Worm (Caenorhabditis elegans) whole organism, L2 larva: ENCODE data around the gene pars-1.

Experiments used
- F13H6.1 ChIP-seq: sonication (generic microtip); optimal IDR thresholded peaks from 2 replicates; lab custom pipeline; 2016; ENCODE audit warnings: missing genetic modification characterization, missing compliant biosample characterization
- ZK546.5 ChIP-seq: sonication (generic microtip); optimal IDR thresholded peaks from 2 replicates; lab custom pipeline; 2017; ENCODE audit warnings: missing biosample characterization, missing genetic modification characterization
- aly-2 ChIP-seq: fragments of 150-350 bp; optimal IDR thresholded peaks from 2 replicates; lab custom pipeline; 2014; ENCODE audit warnings: missing biosample characterization, missing genetic modification characterization
- ama-1 ChIP-seq: fragments of 150-350 bp; optimal IDR thresholded peaks from 2 replicates; lab custom pipeline; 2018; ENCODE audit warnings: inconsistent platforms
- blmp-1 ChIP-seq: sonication (generic microtip); optimal IDR thresholded peaks from 2 replicates; lab custom pipeline; 2017; ENCODE audit warnings: missing genetic modification characterization, mild to moderate bottlenecking, missing compliant biosample characterization, antibody characterized with exemption, moderate library complexity; ENCODE audit not compliant: insufficient read depth
- lin-13 ChIP-seq: fragments of 150-350 bp; optimal IDR thresholded peaks from 2 replicates; lab custom pipeline; 2014; ENCODE audit warnings: missing biosample characterization, missing genetic modification reagents, missing genetic modification characterization
- lin-39 ChIP-seq: fragments of 150-350 bp; optimal IDR thresholded peaks from 2 replicates; lab custom pipeline; 2014; ENCODE audit warnings: missing biosample characterization, missing genetic modification reagents, missing genetic modification characterization
- mdl-1 ChIP-seq, 2 experiments: fragments of 150-350 bp in 1 of 2; sonication (generic microtip) in 1 of 2; optimal IDR thresholded peaks; 2 replicates each; lab custom pipeline; 2017; ENCODE audit warnings: missing biosample characterization in 2 of 2, missing genetic modification characterization in 2 of 2
- nhr-11 ChIP-seq: fragments of 150-350 bp; optimal IDR thresholded peaks from 2 replicates; lab custom pipeline; 2014; ENCODE audit warnings: missing biosample characterization, missing genetic modification characterization
- nhr-12 ChIP-seq: fragments of 150-350 bp; optimal IDR thresholded peaks from 2 replicates; lab custom pipeline; 2014; ENCODE audit warnings: missing biosample characterization, missing genetic modification characterization
- nhr-237 ChIP-seq: fragments of 150-350 bp; optimal IDR thresholded peaks from 2 replicates; lab custom pipeline; 2014; ENCODE audit warnings: missing biosample characterization, missing genetic modification characterization
- nhr-25 ChIP-seq: fragments of 150-350 bp; sonication (generic microtip); optimal IDR thresholded peaks from 3 replicates; lab custom pipeline; 2014; ENCODE audit warnings: missing biosample characterization, missing genetic modification characterization
- unc-39 ChIP-seq: fragments of 150-350 bp; optimal IDR thresholded peaks from 2 replicates; lab custom pipeline; 2014; ENCODE audit warnings: missing biosample characterization, missing genetic modification characterization
- unc-62 ChIP-seq: fragments of 150-350 bp; optimal IDR thresholded peaks from 2 replicates; lab custom pipeline; 2014; ENCODE audit warnings: missing biosample characterization, missing genetic modification reagents, missing genetic modification characterization

ce11 chrIII:7189581-7190128 is 49.2 kb upstream of the pars-1 start, which contains the start of gene rps-21:
- TF ChIP-seq mdl-1 (tag; optimal IDR thresholded peaks at IDR 0.05; lab: Kevin White, UChicago) (peak in 1 of 2 experiments; percentile 17), lin-39 (tag; lab: Kevin White, UChicago) (no peak), lin-13 (GFP tag; lab: Kevin White, UChicago) (peak; percentile 91), unc-39 (no peak), nhr-237 (tag; lab: Kevin White, UChicago) (no peak), aly-2 (tag; lab: Kevin White, UChicago) (no peak), ZK546.5 (peak; percentile 74), nhr-11 (tag; lab: Kevin White, UChicago) (no peak), blmp-1 (peak; percentile 43), nhr-12 (tag; lab: Kevin White, UChicago) (no peak), unc-62 (GFP tag; lab: Kevin White, UChicago) (no peak), nhr-25 (tag; lab: Kevin White, UChicago) (peak; percentile 79), ama-1 (lab: Kevin White, UChicago) (no peak), F13H6.1 (peak; percentile 58)
